Worm (Caenorhabditis elegans): ENCODE results near the gene B0353.1.

The B0353.1 gene

ce11 chrIII:611900-612299 lies 56.1 kb downstream of the B0353.1 start:
- no peak for TF ChIP-seq sdc-2 (tag; optimal IDR thresholded peaks at IDR 0.05)
- no peak for TF ChIP-seq gmeb-2 (tag; optimal IDR thresholded peaks at IDR 0.05)
- no peak for TF ChIP-seq unc-86 (tag; optimal IDR thresholded peaks at IDR 0.05)
- no peak for TF ChIP-seq K02D7.2 (tag; optimal IDR thresholded peaks at IDR 0.05)
- peak; percentile 96 for TF ChIP-seq unc-42 (tag; optimal IDR thresholded peaks at IDR 0.05)
- TF ChIP-seq ceh-14 (tag; optimal IDR thresholded peaks at IDR 0.05): no peak

ce11 chrIII:612759-613158 lies 57.0 kb downstream of the B0353.1 start:
- TF ChIP-seq unc-42 (tag; optimal IDR thresholded peaks at IDR 0.05) (peak; percentile 77), ceh-19 (GFP tag; optimal IDR thresholded peaks at IDR 0.05) (no peak)

- TF ChIP-seq pag-3 (tag; optimal IDR thresholded peaks at IDR 0.05; ENCODE audit: borderline replicate concordance) (no peak), unc-42 (tag; optimal IDR thresholded peaks at IDR 0.05) (peak; percentile 10)
Observed at ce11 chrIII:614447-614846, 58.7 kb downstream of the B0353.1 start, which contains the start of gene T19C3.3. TSS of gene T19C3.3 (minus strand) at chrIII:614547.

- TF ChIP-seq ceh-48 (tag; optimal IDR thresholded peaks at IDR 0.05) (no peak), unc-86 (tag; optimal IDR thresholded peaks at IDR 0.05) (no peak)
Observed at ce11 chrIII:617467-617866, 61.7 kb downstream of the B0353.1 start, which contains the start of gene T19C3.2. TSS of gene T19C3.2 (minus strand) at chrIII:617567.

- TF ChIP-seq Y22D7AL.16 (tag; optimal IDR thresholded peaks at IDR 0.05) (no peak), ceh-19 (GFP tag; optimal IDR thresholded peaks at IDR 0.05) (no peak), lim-6 (tag; optimal IDR thresholded peaks at IDR 0.05) (no peak), ceh-24 (tag; optimal IDR thresholded peaks at IDR 0.05) (no peak), nhr-232 (tag; optimal IDR thresholded peaks at IDR 0.05) (no peak), pros-1 (tag; optimal IDR thresholded peaks at IDR 0.05) (no peak)
Observed at ce11 chrIII:620204-620718, 64.5 kb downstream of the B0353.1 start, which contains the start of gene T19C3.4. TSS of gene T19C3.4 (minus strand) at chrIII:620254.

- TF ChIP-seq ceh-31 (tag; optimal IDR thresholded peaks at IDR 0.05) (peak; percentile 79), C08G9.2 (tag; optimal IDR thresholded peaks at IDR 0.05) (no peak), hlh-13 (GFP tag; optimal IDR thresholded peaks at IDR 0.05) (no peak), nhr-11 (tag; optimal IDR thresholded peaks at IDR 0.05) (no peak), hlh-8 (tag; optimal IDR thresholded peaks at IDR 0.05) (peak; percentile 32), ceh-30 (tag; optimal IDR thresholded peaks at IDR 0.05) (peak; percentile 29), T23F11.4 (GFP tag; optimal IDR thresholded peaks at IDR 0.05) (no peak), nfya-1 (tag; optimal IDR thresholded peaks at IDR 0.05) (peak; percentile 85), fax-1 (tag; optimal IDR thresholded peaks at IDR 0.05) (no peak), ceh-6 (GFP tag; optimal IDR thresholded peaks at IDR 0.05) (no peak), elt-2 (tag; optimal IDR thresholded peaks at IDR 0.05) (peak; percentile 68), K02D7.2 (tag; optimal IDR thresholded peaks at IDR 0.05) (no peak), pqm-1 (tag; optimal IDR thresholded peaks at IDR 0.05) (peak; percentile 48), pag-3 (tag; optimal IDR thresholded peaks at IDR 0.05; ENCODE audit: borderline replicate concordance) (no peak), pros-1 (tag; optimal IDR thresholded peaks at IDR 0.05) (peak; percentile 74), hlh-30 (tag; optimal IDR thresholded peaks at IDR 0.05; ENCODE audit: insufficient read depth) (peak; percentile 96), F13H6.1 (tag; optimal IDR thresholded peaks at IDR 0.05) (peak; percentile 4), ceh-45 (GFP tag; IDR thresholded peaks at IDR 0.05) (no peak), dve-1 (tag; optimal IDR thresholded peaks at IDR 0.05) (peak; percentile 69), unc-42 (tag; optimal IDR thresholded peaks at IDR 0.05) (peak; percentile 71), tbx-2 (tag; optimal IDR thresholded peaks at IDR 0.05) (peak; percentile 62), ets-4 (tag; optimal IDR thresholded peaks at IDR 0.05) (peak; percentile 53), rnt-1 (tag; optimal IDR thresholded peaks at IDR 0.05) (peak; percentile 49), ref-2 (tag; optimal IDR thresholded peaks at IDR 0.05) (peak; percentile 54), ceh-48 (tag; optimal IDR thresholded peaks at IDR 0.05) (peak; percentile 17), ceh-2 (tag; optimal IDR thresholded peaks at IDR 0.05) (peak; percentile 43), ceh-18 (tag; optimal IDR thresholded peaks at IDR 0.05) (peak; percentile 88), unc-55 (GFP tag; optimal IDR thresholded peaks at IDR 0.05) (peak; percentile 96), K09A11.1 (tag; optimal IDR thresholded peaks at IDR 0.05; ENCODE audit: insufficient read depth) (peak; percentile 36), ceh-34 (tag; optimal IDR thresholded peaks at IDR 0.05) (peak; percentile 71)
Observed at ce11 chrIII:623754-624153, 68.0 kb downstream of the B0353.1 start.

All from whole organism, late embryonic.